Worm (Caenorhabditis elegans) whole organism, L4 larva: ENCODE measurements around the gene Y58A7A.3.

Experiments used
- F44E2.7 ChIP-seq: fragments of 200-800 bp; sonication (Bioruptor generic); IDR thresholded peaks from 2 replicates; pipeline ENCODE4 v2.1.2; 2022; ENCODE audit warnings: missing genetic modification characterization, missing compliant biosample characterization
- Y5F2A.4 ChIP-seq: fragments of 200-800 bp; sonication (Bioruptor generic); optimal IDR thresholded peaks from 2 replicates; lab custom pipeline; 2018; ENCODE audit warnings: mild to moderate bottlenecking, missing genetic modification characterization, missing compliant biosample characterization
- ZK337.2 ChIP-seq: fragments of 200-800 bp; sonication (Bioruptor generic); IDR thresholded peaks from 2 replicates; pipeline ENCODE4 v1.3.6; 2022; ENCODE audit warnings: missing genetic modification reagents, missing genetic modification characterization, missing compliant biosample characterization
- ZK546.5 ChIP-seq, 2 experiments: sonication (generic microtip); optimal IDR thresholded peaks; 2 replicates each; lab custom pipeline; 2017; ENCODE audit warnings: missing biosample characterization in 2 of 2, missing genetic modification characterization in 2 of 2
- ama-1 ChIP-seq: fragments of 150-350 bp; optimal IDR thresholded peaks from 2 replicates; lab custom pipeline; 2014; ENCODE audit warnings: inconsistent platforms, mixed read lengths
- ceh-82 ChIP-seq: sonication (generic microtip); optimal IDR thresholded peaks from 2 replicates; lab custom pipeline; 2017; ENCODE audit warnings: missing biosample characterization, missing genetic modification characterization
- ces-1 ChIP-seq: fragments of 150-350 bp; sonication (generic microtip); optimal IDR thresholded peaks from 4 replicates; lab custom pipeline; 2014; ENCODE audit warnings: missing biosample characterization, missing genetic modification reagents, missing genetic modification characterization
- mdl-1 ChIP-seq, 2 experiments: fragments of 150-350 bp in 1 of 2; sonication (generic microtip) in 1 of 2; optimal IDR thresholded peaks; 2 replicates each; lab custom pipeline; 2014 to 2017; ENCODE audit warnings: missing biosample characterization in 2 of 2, missing genetic modification characterization in 2 of 2
- nhr-10 ChIP-seq: fragments of 150-350 bp; optimal IDR thresholded peaks from 2 replicates; lab custom pipeline; 2014; ENCODE audit warnings: missing biosample characterization, missing genetic modification characterization
- saeg-2 ChIP-seq: fragments of 200-800 bp; sonication (Bioruptor generic); IDR thresholded peaks from 2 replicates; pipeline ENCODE4 v1.3.6; 2022; ENCODE audit warnings: missing genetic modification reagents, missing genetic modification characterization, missing compliant biosample characterization
- unc-62 ChIP-seq, 3 experiments: fragments of 150-350 bp in 1 of 3; sonication (generic microtip); optimal IDR thresholded peaks in 2 of 3; peaks in 1 of 3; 1 replicate in 1 of 3; 2 replicates in 2 of 3; lab custom pipeline; 2014 to 2017; ENCODE audit warnings: missing biosample characterization in 3 of 3, missing genetic modification characterization in 3 of 3, missing genetic modification reagents in 3 of 3, missing genotype in 1 of 3
- zag-1 ChIP-seq: fragments of 150-350 bp; optimal IDR thresholded peaks from 2 replicates; lab custom pipeline; 2014; ENCODE audit warnings: missing biosample characterization, missing genetic modification characterization
- zfp-3 ChIP-seq: fragments of 200-800 bp; sonication (Bioruptor generic); conservative IDR thresholded peaks from 2 replicates; pipeline ENCODE4 v1.3.6; 2022; ENCODE audit warnings: missing genetic modification reagents, missing genetic modification characterization, missing compliant biosample characterization

- TF ChIP-seq Y5F2A.4 (GFP tag; lab: Kevin White, UChicago) = no peak
- no peak for TF ChIP-seq ces-1 (GFP tag; lab: Kevin White, UChicago)
- no peak for TF ChIP-seq mdl-1 (tag; optimal IDR thresholded peaks at IDR 0.05; lab: Kevin White, UChicago)
- no peak for TF ChIP-seq zag-1 (tag; lab: Kevin White, UChicago)
- TF ChIP-seq unc-62 (GFP tag; optimal IDR thresholded peaks at IDR 0.05 in 1 of 2; lab: Kevin White, UChicago) = no peak
- no peak for TF ChIP-seq unc-62 (tag; optimal IDR thresholded peaks at IDR 0.05; lab: Kevin White, UChicago)
- no peak for TF ChIP-seq ZK337.2 (GFP tag; lab: Robert Waterston, UW)
- TF ChIP-seq F44E2.7 (GFP tag; lab: Robert Waterston, UW) = no peak
- no peak for TF ChIP-seq ama-1 (lab: Kevin White, UChicago)
- TF ChIP-seq ceh-82 (tag; lab: Kevin White, UChicago) = no peak
- no peak for TF ChIP-seq zfp-3
- no peak for TF ChIP-seq ZK546.5 (tag; optimal IDR thresholded peaks at IDR 0.05; lab: Kevin White, UChicago)
- no peak for TF ChIP-seq saeg-2 (GFP tag; lab: Robert Waterston, UW)
- TF ChIP-seq nhr-10 = no peak
Observed at ce11 chrV:5036364-5036763, 44.3 kb downstream of the Y58A7A.3 start, which contains the start of gene K11D12.7.
